Fruit fly (Drosophila melanogaster): Measurements from ENCODE around the gene CG5984.

The CG5984 gene

dm6 chr3R:27209561-27210275 is 38.1 kb downstream of the CG5984 start:
- TF ChIP-seq zen2 (GFP tag; IDR thresholded peaks at IDR 0.05; ENCODE audit: partially characterized antibody) (no peak), Atf3 (GFP tag; optimal IDR thresholded peaks at IDR 0.05) (no peak), CG11398 (GFP tag; optimal IDR thresholded peaks at IDR 0.05) (no peak), Ptx1 (GFP tag; IDR thresholded peaks at IDR 0.05) (0 out of 2 replicates have a peak, but pooled peaks have one; percentile 6), Med (GFP tag) (peak; percentile 25), prd (optimal IDR thresholded peaks at IDR 0.05) (no peak), prd (GFP tag; IDR thresholded peaks at IDR 0.05) (peak; percentile 20; the same call in 1 of the 3 replicates), Ravus (GFP tag; IDR thresholded peaks at IDR 0.05) (no peak), esg (GFP tag; conservative IDR thresholded peaks at IDR 0.05) (0 out of 2 replicates have a peak, but pooled peaks have one; percentile 14), sens (GFP tag) (peak; percentile 27), CG4617 (GFP tag; optimal IDR thresholded peaks at IDR 0.05; ENCODE audit: borderline replicate concordance) (no peak), HLH3B (GFP tag; IDR thresholded peaks at IDR 0.05) (0 out of 2 replicates have a peak, but pooled peaks have one; percentile 27), jing (GFP tag; optimal IDR thresholded peaks at IDR 0.05) (no peak), chn (GFP tag; optimal IDR thresholded peaks at IDR 0.05) (no peak), Drgx (GFP tag; IDR thresholded peaks at IDR 0.05) (peak; percentile 12; the same call in 1 of the 2 replicates), Adf1 (GFP tag; IDR thresholded peaks at IDR 0.05) (no peak)

dm6 chr3R:27208724-27209343 is 39.0 kb downstream of the CG5984 start:
- no peak for TF ChIP-seq CG34376 (GFP tag; optimal IDR thresholded peaks at IDR 0.05)
- TF ChIP-seq BEAF-32 (GFP tag; optimal IDR thresholded peaks at IDR 0.05): no peak
- TF ChIP-seq CG3847 (GFP tag; IDR thresholded peaks at IDR 0.05): peak; percentile 36
- peak; percentile 79 for TF ChIP-seq ATbp (GFP tag; optimal IDR thresholded peaks at IDR 0.05)
- no peak for TF ChIP-seq ssp (GFP tag; IDR thresholded peaks at IDR 0.05)
- TF ChIP-seq slbo (GFP tag; IDR thresholded peaks at IDR 0.05): no peak
- peak; percentile 32 for TF ChIP-seq CG7745 (tag; optimal IDR thresholded peaks at IDR 0.05)
- TF ChIP-seq CG10979 (tag; optimal IDR thresholded peaks at IDR 0.05): peak; percentile 3
- peak; percentile 38 for TF ChIP-seq CG7987 (GFP tag; optimal IDR thresholded peaks at IDR 0.05)
- peak; percentile 52; the same call in 1 of the 3 replicates for TF ChIP-seq ase (GFP tag; IDR thresholded peaks at IDR 0.05)
- TF ChIP-seq chm (GFP tag; IDR thresholded peaks at IDR 0.05): peak; percentile 19; the same call in 1 of the 2 replicates
- TF ChIP-seq Med (GFP tag): peak; percentile 79
- no peak for TF ChIP-seq ash1 (GFP tag; optimal IDR thresholded peaks at IDR 0.05)
- TF ChIP-seq CG3995 (GFP tag; optimal IDR thresholded peaks at IDR 0.05): no peak
- TF ChIP-seq so (GFP tag; IDR thresholded peaks at IDR 0.05): peak; percentile 47; the same call in 1 of the 3 replicates
- TF ChIP-seq disco-r (GFP tag; optimal IDR thresholded peaks at IDR 0.05): no peak
- TF ChIP-seq CG14965 (GFP tag; optimal IDR thresholded peaks at IDR 0.05; ENCODE audit: borderline replicate concordance): no peak
- TF ChIP-seq zf30C (GFP tag; optimal IDR thresholded peaks at IDR 0.05): no peak
- TF ChIP-seq crol (GFP tag; IDR thresholded peaks at IDR 0.05): no peak
- no peak for TF ChIP-seq CG9797 (GFP tag; optimal IDR thresholded peaks at IDR 0.05)
- no peak for TF ChIP-seq HmgD (GFP tag; optimal IDR thresholded peaks at IDR 0.05)
- TF ChIP-seq CG11085 (GFP tag; IDR thresholded peaks at IDR 0.05): 0 out of 2 replicates have a peak, but pooled peaks have one; percentile 38
- no peak for TF ChIP-seq hkb (optimal IDR thresholded peaks at IDR 0.05)
- TF ChIP-seq hkb (GFP tag; IDR thresholded peaks at IDR 0.05): peak; percentile 67
- no peak for TF ChIP-seq nmo (GFP tag; optimal IDR thresholded peaks at IDR 0.05)
- TF ChIP-seq dmrt11E (tag; optimal IDR thresholded peaks at IDR 0.05): peak; percentile 4
- peak; percentile 47 for TF ChIP-seq CrebB (tag; optimal IDR thresholded peaks at IDR 0.05)
- TF ChIP-seq CG15514 (GFP tag; optimal IDR thresholded peaks at IDR 0.05): peak; percentile 12
- 0 out of 2 replicates have a peak, but pooled peaks have one; percentile 42 for TF ChIP-seq klu (GFP tag; IDR thresholded peaks at IDR 0.05)
- TF ChIP-seq CG14014 (GFP tag; IDR thresholded peaks at IDR 0.05): peak; percentile 27; the same call in 1 of the 2 replicates
- TF ChIP-seq CG8944 (GFP tag; optimal IDR thresholded peaks at IDR 0.05): peak; percentile 17
- TF ChIP-seq knrl (GFP tag; IDR thresholded peaks at IDR 0.05; ENCODE audit: partially characterized antibody): no peak
- peak; percentile 33 for TF ChIP-seq schlank (tag; optimal IDR thresholded peaks at IDR 0.05)
